Fruit fly (Drosophila melanogaster): ENCODE results near the gene Cpr65Az.
A peak's percentile ranks its signal among the peaks of the same experiment; 100 is the strongest.

Cpr65Az gene

dm6 chr3L:6173826-6174255 lies 13.2 kb downstream of the Cpr65Az start, which contains the start of the genes fmt and CG7376:
Gene fmt, minus strand, starts transcription at chr3L:6173880.
Gene CG7376, plus strand, starts transcription at chr3L:6174248.
- no peak for TF ChIP-seq Snoo (tag; optimal IDR thresholded peaks at IDR 0.05)
- no peak for TF ChIP-seq rn (GFP tag; IDR thresholded peaks at IDR 0.05)
- no peak for TF ChIP-seq CG17806 (tag; optimal IDR thresholded peaks at IDR 0.05)
- TF ChIP-seq CG8301 (tag; optimal IDR thresholded peaks at IDR 0.05) = no peak
- peak; percentile 45 for TF ChIP-seq CG9948 (tag; optimal IDR thresholded peaks at IDR 0.05)

dm6 chr3L:6181776-6182175 lies 21.2 kb downstream of the Cpr65Az start, which contains the start of gene CG10274:
Gene CG10274, minus strand, starts transcription at chr3L:6181829.
- no peak for TF ChIP-seq gl (tag; optimal IDR thresholded peaks at IDR 0.05)
- no peak for TF ChIP-seq rn (GFP tag; IDR thresholded peaks at IDR 0.05)
- TF ChIP-seq Ets98B (GFP tag; IDR thresholded peaks at IDR 0.05) = no peak
- TF ChIP-seq Snoo (tag; optimal IDR thresholded peaks at IDR 0.05) = no peak
- no peak for TF ChIP-seq Pif1B (GFP tag; optimal IDR thresholded peaks at IDR 0.05)
- no peak for TF ChIP-seq D1 (tag; optimal IDR thresholded peaks at IDR 0.05)
- TF ChIP-seq EcR (GFP tag; optimal IDR thresholded peaks at IDR 0.05) = no peak
- peak; percentile 52 for TF ChIP-seq CG9948 (tag; optimal IDR thresholded peaks at IDR 0.05)
- no peak for TF ChIP-seq CG13204 (GFP tag; optimal IDR thresholded peaks at IDR 0.05)
- TF ChIP-seq CG12605 (GFP tag; IDR thresholded peaks at IDR 0.05) = no peak
- no peak for TF ChIP-seq CG10348 (GFP tag; IDR thresholded peaks at IDR 0.05)
- TF ChIP-seq fd96Ca (GFP tag; IDR thresholded peaks at IDR 0.05) = no peak
- TF ChIP-seq Pif1A (GFP tag; optimal IDR thresholded peaks at IDR 0.05) = no peak
- peak; percentile 17; the same call in 1 of the 2 replicates for TF ChIP-seq CG32121 (GFP tag; IDR thresholded peaks at IDR 0.05)
- TF ChIP-seq CG15710 (tag; optimal IDR thresholded peaks at IDR 0.05) = peak; percentile 72
- no peak for TF ChIP-seq CG8301 (tag; optimal IDR thresholded peaks at IDR 0.05)
- no peak for TF ChIP-seq CG8159 (tag; optimal IDR thresholded peaks at IDR 0.05)
- TF ChIP-seq CG4496 (GFP tag; IDR thresholded peaks at IDR 0.05) = peak; percentile 59; the same call in 2 of the 3 replicates
- peak; percentile 40 for TF ChIP-seq CG17806 (tag; optimal IDR thresholded peaks at IDR 0.05)
- TF ChIP-seq CG14655 (GFP tag; optimal IDR thresholded peaks at IDR 0.05) = no peak
- TF ChIP-seq CG34367 (tag; optimal IDR thresholded peaks at IDR 0.05) = no peak

- TF ChIP-seq CG8159 (tag; optimal IDR thresholded peaks at IDR 0.05) (peak; percentile 82), Pif1A (GFP tag; optimal IDR thresholded peaks at IDR 0.05) (no peak), CG14655 (GFP tag; optimal IDR thresholded peaks at IDR 0.05) (peak; percentile 88), CG4496 (GFP tag; IDR thresholded peaks at IDR 0.05) (peak; percentile 92), CG12605 (GFP tag; IDR thresholded peaks at IDR 0.05) (peak; percentile 91), fd96Ca (GFP tag; IDR thresholded peaks at IDR 0.05) (peak; percentile 92), rn (GFP tag; IDR thresholded peaks at IDR 0.05) (peak; percentile 86), Ets98B (GFP tag; IDR thresholded peaks at IDR 0.05) (peak; percentile 94), gl (tag; optimal IDR thresholded peaks at IDR 0.05) (peak; percentile 76), CG17806 (tag; optimal IDR thresholded peaks at IDR 0.05) (peak; percentile 82), CG9948 (tag; optimal IDR thresholded peaks at IDR 0.05) (peak; percentile 81), CG15710 (tag; optimal IDR thresholded peaks at IDR 0.05) (peak; percentile 81), CG34367 (tag; optimal IDR thresholded peaks at IDR 0.05) (peak; percentile 81), D1 (tag; optimal IDR thresholded peaks at IDR 0.05) (no peak), EcR (GFP tag; optimal IDR thresholded peaks at IDR 0.05) (no peak), Pif1B (GFP tag; optimal IDR thresholded peaks at IDR 0.05) (peak; percentile 93), Snoo (tag; optimal IDR thresholded peaks at IDR 0.05) (peak; percentile 84), CG13204 (GFP tag; optimal IDR thresholded peaks at IDR 0.05) (no peak), CG10348 (GFP tag; IDR thresholded peaks at IDR 0.05) (peak; percentile 36; the same call in 1 of the 2 replicates), CG32121 (GFP tag; IDR thresholded peaks at IDR 0.05) (peak; percentile 92), CG8301 (tag; optimal IDR thresholded peaks at IDR 0.05) (peak; percentile 80)
Observed at dm6 chr3L:6184884-6185438, 24.3 kb downstream of the Cpr65Az start, which contains the start of the genes D19B and CG43293. Gene D19B, minus strand, starts transcription at chr3L:6184920. Gene CG43293, plus strand, starts transcription at chr3L:6185189.

dm6 chr3L:6188995-6189927 lies 28.6 kb downstream of the Cpr65Az start, which contains the start of the genes D19A and CG7386:
Gene D19A, minus strand, starts transcription at chr3L:6189123.
Gene CG7386, plus strand, starts transcription at chr3L:6189745.
- TF ChIP-seq Pif1A (GFP tag; optimal IDR thresholded peaks at IDR 0.05) (no peak), rn (GFP tag; IDR thresholded peaks at IDR 0.05) (peak; percentile 43; the same call in 1 of the 2 replicates), CG34367 (tag; optimal IDR thresholded peaks at IDR 0.05) (no peak), CG8159 (tag; optimal IDR thresholded peaks at IDR 0.05) (peak; percentile 52), fd96Ca (GFP tag; IDR thresholded peaks at IDR 0.05) (peak; percentile 30; the same call in 1 of the 3 replicates), CG8301 (tag; optimal IDR thresholded peaks at IDR 0.05) (peak; percentile 9), EcR (GFP tag; optimal IDR thresholded peaks at IDR 0.05) (peak; percentile 1), CG15710 (tag; optimal IDR thresholded peaks at IDR 0.05) (peak; percentile 28), CG12605 (GFP tag; IDR thresholded peaks at IDR 0.05) (peak; percentile 48; the same call in 1 of the 2 replicates), CG9948 (tag; optimal IDR thresholded peaks at IDR 0.05) (peak; percentile 11), gl (tag; optimal IDR thresholded peaks at IDR 0.05) (no peak), CG17806 (tag; optimal IDR thresholded peaks at IDR 0.05) (peak; percentile 22), CG4496 (GFP tag; IDR thresholded peaks at IDR 0.05) (peak; percentile 77), Snoo (tag; optimal IDR thresholded peaks at IDR 0.05) (peak; percentile 11), Pif1B (GFP tag; optimal IDR thresholded peaks at IDR 0.05) (no peak), CG13204 (GFP tag; optimal IDR thresholded peaks at IDR 0.05) (no peak), CG32121 (GFP tag; IDR thresholded peaks at IDR 0.05) (peak; percentile 38; the same call in 1 of the 2 replicates), Ets98B (GFP tag; IDR thresholded peaks at IDR 0.05) (peak; percentile 59)

Data from whole organism, pupa.